Fruit fly (Drosophila melanogaster): ENCODE data around the gene nbs.
A peak's percentile ranks its signal among the peaks of the same experiment; 100 is the strongest.

The nbs gene

dm6 chr3L:9764307-9764706 is 41.3 kb upstream of the nbs start:
- TF ChIP-seq CG13204 (GFP tag; optimal IDR thresholded peaks at IDR 0.05) (no peak), CG12605 (GFP tag; IDR thresholded peaks at IDR 0.05) (peak; percentile 7; the same call in 1 of the 2 replicates), EcR (GFP tag; optimal IDR thresholded peaks at IDR 0.05) (no peak), CG8159 (tag; optimal IDR thresholded peaks at IDR 0.05) (peak; percentile 7), CG10348 (GFP tag; IDR thresholded peaks at IDR 0.05) (no peak), Pif1B (GFP tag; optimal IDR thresholded peaks at IDR 0.05) (no peak), CG14655 (GFP tag; optimal IDR thresholded peaks at IDR 0.05) (peak; percentile 53), CG32121 (GFP tag; IDR thresholded peaks at IDR 0.05) (no peak), CG9948 (tag; optimal IDR thresholded peaks at IDR 0.05) (peak; percentile 11), CG17806 (tag; optimal IDR thresholded peaks at IDR 0.05) (peak; percentile 24)

- peak; percentile 45; the same call in 2 of the 3 replicates for TF ChIP-seq CG4496 (GFP tag; IDR thresholded peaks at IDR 0.05)
- TF ChIP-seq EcR (GFP tag; optimal IDR thresholded peaks at IDR 0.05), result peak; percentile 58
- TF ChIP-seq Ets98B (GFP tag; IDR thresholded peaks at IDR 0.05), result no peak
- TF ChIP-seq D1 (tag; optimal IDR thresholded peaks at IDR 0.05), result no peak
- TF ChIP-seq CG34367 (tag; optimal IDR thresholded peaks at IDR 0.05), result no peak
- no peak for TF ChIP-seq CG14655 (GFP tag; optimal IDR thresholded peaks at IDR 0.05)
- no peak for TF ChIP-seq CG9948 (tag; optimal IDR thresholded peaks at IDR 0.05)
- TF ChIP-seq Pif1B (GFP tag; optimal IDR thresholded peaks at IDR 0.05), result no peak
- TF ChIP-seq Pif1A (GFP tag; optimal IDR thresholded peaks at IDR 0.05), result no peak
- TF ChIP-seq CG12605 (GFP tag; IDR thresholded peaks at IDR 0.05), result 0 out of 2 replicates have a peak, but pooled peaks have one; percentile 11
- no peak for TF ChIP-seq Snoo (tag; optimal IDR thresholded peaks at IDR 0.05)
- no peak for TF ChIP-seq gl (tag; optimal IDR thresholded peaks at IDR 0.05)
- no peak for TF ChIP-seq rn (GFP tag; IDR thresholded peaks at IDR 0.05)
These were observed 40.5 kb upstream of the nbs start, which contains the start of gene Ae2 for dm6 chr3L:9763389-9763917. Ae2 (plus strand) TSS chr3L:9763544.

- no peak for TF ChIP-seq rn (GFP tag; IDR thresholded peaks at IDR 0.05)
- no peak for TF ChIP-seq CG15710 (tag; optimal IDR thresholded peaks at IDR 0.05)
- no peak for TF ChIP-seq CG34367 (tag; optimal IDR thresholded peaks at IDR 0.05)
- TF ChIP-seq CG17806 (tag; optimal IDR thresholded peaks at IDR 0.05), result no peak
- TF ChIP-seq CG8301 (tag; optimal IDR thresholded peaks at IDR 0.05), result peak; percentile 7
- TF ChIP-seq CG13204 (GFP tag; optimal IDR thresholded peaks at IDR 0.05), result no peak
- peak; percentile 48; the same call in 1 of the 2 replicates for TF ChIP-seq Ets98B (GFP tag; IDR thresholded peaks at IDR 0.05)
- no peak for TF ChIP-seq D1 (tag; optimal IDR thresholded peaks at IDR 0.05)
- TF ChIP-seq CG4496 (GFP tag; IDR thresholded peaks at IDR 0.05), result peak; percentile 73; the same call in 2 of the 3 replicates
- no peak for TF ChIP-seq CG32121 (GFP tag; IDR thresholded peaks at IDR 0.05)
- no peak for TF ChIP-seq gl (tag; optimal IDR thresholded peaks at IDR 0.05)
- TF ChIP-seq CG10348 (GFP tag; IDR thresholded peaks at IDR 0.05), result no peak
- TF ChIP-seq Pif1A (GFP tag; optimal IDR thresholded peaks at IDR 0.05), result no peak
- no peak for TF ChIP-seq Pif1B (GFP tag; optimal IDR thresholded peaks at IDR 0.05)
- TF ChIP-seq EcR (GFP tag; optimal IDR thresholded peaks at IDR 0.05), result no peak
- TF ChIP-seq CG8159 (tag; optimal IDR thresholded peaks at IDR 0.05), result no peak
- peak; percentile 61; the same call in 1 of the 3 replicates for TF ChIP-seq fd96Ca (GFP tag; IDR thresholded peaks at IDR 0.05)
- no peak for TF ChIP-seq Snoo (tag; optimal IDR thresholded peaks at IDR 0.05)
- no peak for TF ChIP-seq CG9948 (tag; optimal IDR thresholded peaks at IDR 0.05)
- peak; percentile 59 for TF ChIP-seq CG12605 (GFP tag; IDR thresholded peaks at IDR 0.05)
- peak; percentile 28 for TF ChIP-seq CG14655 (GFP tag; optimal IDR thresholded peaks at IDR 0.05)
These were observed 39.1 kb upstream of the nbs start for dm6 chr3L:9762036-9762597.

dm6 chr3L:9760151-9760749 is 37.3 kb upstream of the nbs start, which contains the start of gene CG42268:
CG42268 (minus strand) TSS chr3L:9760395.
- no peak for TF ChIP-seq rn (GFP tag; IDR thresholded peaks at IDR 0.05)
- no peak for TF ChIP-seq D1 (tag; optimal IDR thresholded peaks at IDR 0.05)
- TF ChIP-seq Ets98B (GFP tag; IDR thresholded peaks at IDR 0.05), result no peak
- no peak for TF ChIP-seq CG12605 (GFP tag; IDR thresholded peaks at IDR 0.05)
- TF ChIP-seq EcR (GFP tag; optimal IDR thresholded peaks at IDR 0.05), result no peak
- no peak for TF ChIP-seq CG34367 (tag; optimal IDR thresholded peaks at IDR 0.05)
- no peak for TF ChIP-seq CG9948 (tag; optimal IDR thresholded peaks at IDR 0.05)

DNA sequence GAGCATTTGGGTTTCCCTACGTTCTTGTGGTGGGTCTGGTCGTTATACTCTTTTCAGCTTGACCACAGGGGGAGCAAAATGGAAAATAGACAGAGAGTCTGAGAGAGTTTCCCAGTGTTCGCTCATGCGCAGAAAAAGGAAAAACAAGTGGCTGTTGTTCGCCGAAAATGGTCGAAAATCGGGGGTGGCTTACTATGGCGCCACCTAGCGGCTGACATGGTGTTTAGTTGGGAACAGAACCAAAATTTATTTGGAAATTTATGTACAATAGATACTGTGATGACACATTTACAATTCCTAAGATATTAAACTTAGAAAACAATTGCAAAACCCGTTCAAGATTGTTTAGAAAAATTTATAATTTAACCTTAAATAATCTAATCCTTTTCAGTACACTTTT is 28.6 kb upstream of the nbs start:
- TF ChIP-seq Pif1A (GFP tag; optimal IDR thresholded peaks at IDR 0.05) (no peak), CG4496 (GFP tag; IDR thresholded peaks at IDR 0.05) (0 out of 3 replicates have a peak, but pooled peaks have one; percentile 11)

DNA sequence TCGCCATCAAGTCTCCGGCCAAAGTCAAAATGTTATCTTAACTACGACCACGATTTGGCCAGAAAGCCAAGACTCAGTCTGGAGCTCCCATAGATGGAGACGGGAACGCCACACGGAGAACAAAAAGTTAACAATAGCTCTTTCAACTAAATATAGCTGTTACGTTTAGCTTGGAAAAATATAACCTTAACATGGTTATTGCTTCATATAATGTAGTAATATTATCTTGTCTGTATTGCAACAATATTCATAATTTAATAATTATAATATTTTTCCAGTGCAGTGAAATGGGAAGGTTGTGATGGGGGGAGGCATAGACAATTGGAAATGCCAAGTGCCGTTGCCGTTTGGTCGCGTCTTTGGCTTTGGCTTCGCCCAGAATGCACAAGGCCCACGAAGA is 22.4 kb upstream of the nbs start:
- TF ChIP-seq CG10348 (GFP tag; IDR thresholded peaks at IDR 0.05), result no peak
- no peak for TF ChIP-seq Snoo (tag; optimal IDR thresholded peaks at IDR 0.05)
- TF ChIP-seq EcR (GFP tag; optimal IDR thresholded peaks at IDR 0.05), result no peak
- TF ChIP-seq CG9948 (tag; optimal IDR thresholded peaks at IDR 0.05), result peak; percentile 45
- peak; percentile 73; the same call in 2 of the 3 replicates for TF ChIP-seq CG4496 (GFP tag; IDR thresholded peaks at IDR 0.05)
- peak; percentile 22 for TF ChIP-seq CG15710 (tag; optimal IDR thresholded peaks at IDR 0.05)
- TF ChIP-seq CG34367 (tag; optimal IDR thresholded peaks at IDR 0.05), result peak; percentile 9
- peak; percentile 92 for TF ChIP-seq CG8301 (tag; optimal IDR thresholded peaks at IDR 0.05)
- peak; percentile 65 for TF ChIP-seq CG12605 (GFP tag; IDR thresholded peaks at IDR 0.05)
- peak; percentile 13 for TF ChIP-seq Pif1B (GFP tag; optimal IDR thresholded peaks at IDR 0.05)
- no peak for TF ChIP-seq gl (tag; optimal IDR thresholded peaks at IDR 0.05)
- 0 out of 2 replicates have a peak, but pooled peaks have one; percentile 35 for TF ChIP-seq rn (GFP tag; IDR thresholded peaks at IDR 0.05)
- no peak for TF ChIP-seq D1 (tag; optimal IDR thresholded peaks at IDR 0.05)
- peak; percentile 89 for TF ChIP-seq CG14655 (GFP tag; optimal IDR thresholded peaks at IDR 0.05)
- peak; percentile 65 for TF ChIP-seq CG32121 (GFP tag; IDR thresholded peaks at IDR 0.05)
- peak; percentile 80 for TF ChIP-seq Ets98B (GFP tag; IDR thresholded peaks at IDR 0.05)
- TF ChIP-seq Pif1A (GFP tag; optimal IDR thresholded peaks at IDR 0.05), result peak; percentile 11
- TF ChIP-seq CG8159 (tag; optimal IDR thresholded peaks at IDR 0.05), result peak; percentile 24
- TF ChIP-seq CG13204 (GFP tag; optimal IDR thresholded peaks at IDR 0.05), result no peak
- peak; percentile 43 for TF ChIP-seq CG17806 (tag; optimal IDR thresholded peaks at IDR 0.05)
- 0 out of 3 replicates have a peak, but pooled peaks have one; percentile 45 for TF ChIP-seq fd96Ca (GFP tag; IDR thresholded peaks at IDR 0.05)
